Worm (Caenorhabditis elegans) whole organism, young adult: ENCODE data around the gene srh-73.

Experiments
- B0261.1 ChIP-seq: sonication (generic microtip); optimal IDR thresholded peaks from 2 replicates; lab custom pipeline; 2016; ENCODE audit warnings: mild to moderate bottlenecking, missing genetic modification characterization, moderate library complexity, missing compliant biosample characterization
- D2030.7 ChIP-seq: fragments of 200-800 bp; sonication (Bioruptor generic); IDR thresholded peaks from 2 replicates; pipeline ENCODE4 v1.3.6; 2022; ENCODE audit warnings: missing genetic modification reagents, missing genetic modification characterization, missing compliant biosample characterization
- F23B12.7 ChIP-seq: sonication (generic microtip); optimal IDR thresholded peaks from 2 replicates; lab custom pipeline; 2017; ENCODE audit warnings: missing genetic modification characterization, mild to moderate bottlenecking, missing compliant biosample characterization, antibody characterized with exemption, moderate library complexity; ENCODE audit not compliant: insufficient read depth
- F52B5.7 ChIP-seq: sonication (generic microtip); optimal IDR thresholded peaks from 2 replicates; lab custom pipeline; 2016; ENCODE audit warnings: mild to moderate bottlenecking, missing genetic modification characterization, missing compliant biosample characterization
- F55B11.4 ChIP-seq: sonication (generic microtip); optimal IDR thresholded peaks from 2 replicates; lab custom pipeline; 2016; ENCODE audit warnings: missing compliant biosample characterization, missing genetic modification characterization, borderline replicate concordance; ENCODE audit not compliant: insufficient read depth
- F57A8.1 ChIP-seq: fragments of 200-800 bp; sonication (Bioruptor generic); optimal IDR thresholded peaks from 2 replicates; lab custom pipeline; 2018; ENCODE audit warnings: mild to moderate bottlenecking, missing genetic modification characterization, moderate library complexity, missing compliant biosample characterization
- T07F8.4 ChIP-seq: sonication (generic microtip); optimal IDR thresholded peaks from 2 replicates; lab custom pipeline; 2016; ENCODE audit warnings: mild to moderate bottlenecking, missing genetic modification characterization, moderate library complexity, missing compliant biosample characterization
- Y53G8AR.9 ChIP-seq: fragments of 200-800 bp; sonication (Bioruptor generic); conservative IDR thresholded peaks from 2 replicates; pipeline ENCODE4 v1.3.6; 2022; ENCODE audit warnings: missing genetic modification reagents, missing genetic modification characterization, missing compliant biosample characterization
- Y67H2A.10 ChIP-seq: fragments of 200-800 bp; sonication (Bioruptor generic); conservative IDR thresholded peaks from 2 replicates; pipeline ENCODE4 v1.3.6; 2022; ENCODE audit warnings: missing genetic modification reagents, missing genetic modification characterization, missing compliant biosample characterization
- aptf-2 ChIP-seq: fragments of 200-800 bp; sonication (Bioruptor generic); conservative IDR thresholded peaks from 2 replicates; pipeline ENCODE4 v1.3.6; 2022; ENCODE audit warnings: missing genetic modification reagents, missing genetic modification characterization, missing compliant biosample characterization
- bed-1 ChIP-seq: fragments of 200-800 bp; sonication (Bioruptor generic); IDR thresholded peaks from 2 replicates; pipeline ENCODE4 v1.3.6; 2022; ENCODE audit warnings: missing genetic modification reagents, missing genetic modification characterization, missing compliant biosample characterization
- bed-2 ChIP-seq: fragments of 200-800 bp; sonication (Bioruptor generic); IDR thresholded peaks from 2 replicates; pipeline ENCODE4 v1.3.6; 2022; ENCODE audit warnings: missing genetic modification reagents, missing genetic modification characterization, missing compliant biosample characterization
- cebp-2 ChIP-seq: fragments of 200-800 bp; sonication (Bioruptor generic); IDR thresholded peaks from 2 replicates; pipeline ENCODE4 v1.3.6; 2022; ENCODE audit warnings: missing genetic modification characterization, missing compliant biosample characterization
- ceh-100 ChIP-seq: fragments of 200-800 bp; sonication (Bioruptor generic); IDR thresholded peaks from 2 replicates; pipeline ENCODE4 v1.3.6; 2022; ENCODE audit warnings: missing genetic modification reagents, missing genetic modification characterization, missing compliant biosample characterization
- ceh-58 ChIP-seq: fragments of 200-800 bp; sonication (Bioruptor generic); IDR thresholded peaks from 2 replicates; pipeline ENCODE4 v1.3.6; 2022; ENCODE audit warnings: missing genetic modification characterization, missing compliant biosample characterization
- hrde-1 ChIP-seq: sonication (generic microtip); optimal IDR thresholded peaks from 2 replicates; lab custom pipeline; 2016; ENCODE audit warnings: missing genetic modification characterization, mild to moderate bottlenecking, missing compliant biosample characterization, moderate library complexity, missing genotype, missing genetic modification reagents, borderline replicate concordance
- hsf-1 ChIP-seq: fragments of 200-800 bp; sonication (Bioruptor generic); IDR thresholded peaks from 2 replicates; pipeline ENCODE4 v1.3.6; 2022; ENCODE audit warnings: missing genetic modification reagents, missing genetic modification characterization, missing compliant biosample characterization
- let-526 ChIP-seq: fragments of 200-800 bp; sonication (Bioruptor generic); IDR thresholded peaks from 2 replicates; pipeline ENCODE4 v1.3.6; 2022; ENCODE audit warnings: missing genetic modification reagents, missing genetic modification characterization, missing compliant biosample characterization
- lin-40 ChIP-seq: sonication (generic microtip); optimal IDR thresholded peaks from 2 replicates; lab custom pipeline; 2016; ENCODE audit warnings: missing genetic modification characterization, mild to moderate bottlenecking, missing compliant biosample characterization, missing genotype, missing genetic modification reagents
- lsy-27 ChIP-seq: sonication (generic microtip); optimal IDR thresholded peaks from 2 replicates; lab custom pipeline; 2017; ENCODE audit warnings: missing genetic modification characterization, mild to moderate bottlenecking, missing compliant biosample characterization, antibody characterized with exemption, missing genotype, borderline replicate concordance; ENCODE audit not compliant: insufficient read depth
- madf-10 ChIP-seq: sonication (generic microtip); optimal IDR thresholded peaks from 2 replicates; lab custom pipeline; 2016; ENCODE audit warnings: mild to moderate bottlenecking, missing genetic modification characterization, missing compliant biosample characterization
- madf-6 ChIP-seq: fragments of 200-800 bp; sonication (Bioruptor generic); IDR thresholded peaks from 2 replicates; pipeline ENCODE4 v1.3.6; 2022; ENCODE audit warnings: missing genetic modification reagents, missing genetic modification characterization, missing compliant biosample characterization
- madf-8 ChIP-seq: fragments of 200-800 bp; sonication (Bioruptor generic); conservative IDR thresholded peaks from 2 replicates; pipeline ENCODE4 v1.3.6; 2022; ENCODE audit warnings: missing genetic modification reagents, missing genetic modification characterization, missing compliant biosample characterization
- mcd-1 ChIP-seq: fragments of 200-800 bp; sonication (Bioruptor generic); IDR thresholded peaks from 2 replicates; pipeline ENCODE4 v1.3.6; 2022; ENCODE audit warnings: missing genetic modification reagents, missing genetic modification characterization, missing compliant biosample characterization
- mes-4 ChIP-seq: sonication (generic microtip); optimal IDR thresholded peaks from 2 replicates; lab custom pipeline; 2016; ENCODE audit warnings: missing genotype, missing genetic modification characterization, missing compliant biosample characterization
- nfya-1 ChIP-seq: sonication (generic microtip); optimal IDR thresholded peaks from 2 replicates; lab custom pipeline; 2017; ENCODE audit warnings: antibody characterized with exemption, missing compliant biosample characterization, missing genetic modification characterization, borderline replicate concordance; ENCODE audit not compliant: insufficient read depth
- nfya-2 ChIP-seq: fragments of 200-800 bp; sonication (Bioruptor generic); IDR thresholded peaks from 2 replicates; pipeline ENCODE4 v1.3.6; 2022; ENCODE audit warnings: missing genetic modification reagents, missing genetic modification characterization, missing compliant biosample characterization
- nfyb-1 ChIP-seq: fragments of 200-800 bp; sonication (Bioruptor generic); IDR thresholded peaks from 2 replicates; pipeline ENCODE4 v1.3.6; 2022; ENCODE audit warnings: missing genetic modification reagents, missing genetic modification characterization, missing compliant biosample characterization
- nhr-27 ChIP-seq: fragments of 200-800 bp; sonication (Bioruptor generic); optimal IDR thresholded peaks from 2 replicates; lab custom pipeline; 2018; ENCODE audit warnings: mild to moderate bottlenecking, missing genetic modification characterization, moderate library complexity, missing compliant biosample characterization
- pha-4 ChIP-seq: fragments of 150-350 bp; sonication (generic microtip); optimal IDR thresholded peaks from 2 replicates; lab custom pipeline; 2014; ENCODE audit warnings: missing biosample characterization, missing genetic modification reagents, missing genetic modification characterization
- rec-8 ChIP-seq, 2 experiments: sonication (generic microtip); optimal IDR thresholded peaks; 2 replicates each; lab custom pipeline; 2016; ENCODE audit warnings: mild to moderate bottlenecking in 2 of 2, missing genetic modification characterization in 2 of 2, missing genetic modification reagents in 2 of 2, missing genotype in 2 of 2, missing biosample characterization in 1 of 2, missing compliant biosample characterization in 1 of 2, moderate library complexity in 1 of 2
- snpc-1.1 ChIP-seq: sonication (generic microtip); optimal IDR thresholded peaks from 2 replicates; lab custom pipeline; 2017; ENCODE audit warnings: missing genetic modification characterization, mild to moderate bottlenecking, missing compliant biosample characterization, antibody characterized with exemption, moderate library complexity, missing genotype, missing genetic modification reagents; ENCODE audit not compliant: insufficient read depth
- snpc-3.4 ChIP-seq: sonication (generic microtip); optimal IDR thresholded peaks from 2 replicates; lab custom pipeline; 2017; ENCODE audit warnings: missing genetic modification characterization, mild to moderate bottlenecking, missing compliant biosample characterization, antibody characterized with exemption, moderate library complexity, missing genotype, missing genetic modification reagents
- tbx-9 ChIP-seq: sonication (generic microtip); optimal IDR thresholded peaks from 2 replicates; lab custom pipeline; 2016; ENCODE audit warnings: borderline replicate concordance, missing genetic modification characterization, inconsistent platforms, missing compliant biosample characterization
- unc-62 ChIP-seq: fragments of 150-350 bp; optimal IDR thresholded peaks from 2 replicates; lab custom pipeline; 2014; ENCODE audit warnings: missing biosample characterization, missing genetic modification reagents, missing genetic modification characterization
- xnd-1 ChIP-seq: sonication (generic microtip); optimal IDR thresholded peaks from 2 replicates; lab custom pipeline; 2016; ENCODE audit warnings: missing genotype, missing genetic modification reagents, missing genetic modification characterization, missing compliant biosample characterization
- ztf-18 ChIP-seq: sonication (generic microtip); optimal IDR thresholded peaks from 2 replicates; lab custom pipeline; 2016; ENCODE audit warnings: missing genotype, mild to moderate bottlenecking, missing genetic modification characterization, missing compliant biosample characterization
- ztf-6 ChIP-seq: fragments of 200-800 bp; sonication (Bioruptor generic); IDR thresholded peaks from 2 replicates; pipeline ENCODE4 v1.3.6; 2022; ENCODE audit warnings: missing genetic modification reagents, missing genetic modification characterization, missing compliant biosample characterization

Gene srh-73

ce11 chrII:12482622-12483021, 29.3 kb upstream of the srh-73 start, which contains the start of gene fbxb-102:
fbxb-102 (plus strand) TSS chrII:12482922.
- TF ChIP-seq let-526 (GFP tag; lab: Robert Waterston, UW): no peak
- no peak for TF ChIP-seq madf-6 (GFP tag; lab: Robert Waterston, UW)
- TF ChIP-seq hsf-1 (GFP tag; lab: Robert Waterston, UW): no peak
- no peak for TF ChIP-seq unc-62 (GFP tag; lab: Kevin White, UChicago)
- no peak for TF ChIP-seq bed-1
- no peak for TF ChIP-seq pha-4
- no peak for TF ChIP-seq madf-10 (tag; lab: Kevin White, UChicago)
- TF ChIP-seq ceh-58: no peak
- TF ChIP-seq aptf-2 (GFP tag; lab: Robert Waterston, UW): no peak
- no peak for TF ChIP-seq snpc-3.4 (tag; lab: Kevin White, UChicago)
- TF ChIP-seq lsy-27 (tag; lab: Kevin White, UChicago): no peak

- TF ChIP-seq ztf-6 (GFP tag; lab: Robert Waterston, UW): no peak
- TF ChIP-seq F52B5.7: no peak
- no peak for TF ChIP-seq ztf-18 (tag; lab: Kevin White, UChicago)
- TF ChIP-seq T07F8.4 (tag; lab: Kevin White, UChicago): no peak
- TF ChIP-seq let-526 (GFP tag; lab: Robert Waterston, UW): no peak
- no peak for TF ChIP-seq tbx-9
- TF ChIP-seq D2030.7 (GFP tag; lab: Robert Waterston, UW): no peak
- no peak for TF ChIP-seq rec-8 (tag; optimal IDR thresholded peaks at IDR 0.05; lab: Kevin White, UChicago)
- no peak for TF ChIP-seq bed-2 (GFP tag; lab: Robert Waterston, UW)
- TF ChIP-seq aptf-2 (GFP tag; lab: Robert Waterston, UW): no peak
- TF ChIP-seq ceh-100 (GFP tag; lab: Robert Waterston, UW): no peak
Measured at ce11 chrII:12485060-12485459, 26.9 kb upstream of the srh-73 start, which contains the start of gene F15A4.10. F15A4.10 (minus strand) TSS chrII:12485160.

- TF ChIP-seq F57A8.1 (GFP tag; lab: Kevin White, UChicago): no peak
- TF ChIP-seq cebp-2 (GFP tag; lab: Robert Waterston, UW): no peak
- TF ChIP-seq Y53G8AR.9 (GFP tag; lab: Robert Waterston, UW): no peak
- no peak for TF ChIP-seq F55B11.4 (tag; lab: Kevin White, UChicago)
- no peak for TF ChIP-seq nfyb-1 (GFP tag; lab: Robert Waterston, UW)
- no peak for TF ChIP-seq nfya-1 (tag; lab: Kevin White, UChicago)
- TF ChIP-seq lin-40 (tag; lab: Kevin White, UChicago): no peak
- TF ChIP-seq snpc-1.1: no peak
- TF ChIP-seq mcd-1 (GFP tag; lab: Robert Waterston, UW): no peak
- TF ChIP-seq B0261.1 (tag; lab: Kevin White, UChicago): no peak
- TF ChIP-seq hrde-1 (tag; lab: Kevin White, UChicago): no peak
- TF ChIP-seq nhr-27: no peak
- TF ChIP-seq Y67H2A.10 (GFP tag; lab: Robert Waterston, UW): no peak
- no peak for TF ChIP-seq mes-4 (tag; lab: Kevin White, UChicago)
- no peak for TF ChIP-seq nfya-2 (GFP tag; lab: Robert Waterston, UW)
- TF ChIP-seq madf-8 (GFP tag; lab: Robert Waterston, UW): no peak
- no peak for TF ChIP-seq F23B12.7
- no peak for TF ChIP-seq xnd-1 (tag; lab: Kevin White, UChicago)
Measured at ce11 chrII:12488810-12489209, 23.2 kb upstream of the srh-73 start.
